Worm (Caenorhabditis elegans) whole organism, late embryonic: ENCODE data around the gene F18E9.3.
"Not testable (repeated sequence)": the region's sequence is repeated elsewhere in the genome, so short reads cannot be mapped to it uniquely, and the experiment has no call there.

Experiments
- C38D4.7 ChIP-seq: fragments of 200-800 bp; sonication (Bioruptor generic); optimal IDR thresholded peaks from 2 replicates; lab custom pipeline; 2018; ENCODE audit warnings: mild to moderate bottlenecking, missing genetic modification characterization, moderate library complexity, missing compliant biosample characterization
- F13H6.1 ChIP-seq: sonication (generic microtip); optimal IDR thresholded peaks from 2 replicates; lab custom pipeline; 2016; ENCODE audit warnings: missing genetic modification characterization, missing compliant biosample characterization
- ceh-14 ChIP-seq: sonication (generic microtip); optimal IDR thresholded peaks from 2 replicates; lab custom pipeline; 2016; ENCODE audit warnings: missing genotype, missing genetic modification characterization, missing compliant biosample characterization
- ceh-2 ChIP-seq: sonication (generic microtip); optimal IDR thresholded peaks from 2 replicates; lab custom pipeline; 2016; ENCODE audit warnings: missing genotype, missing genetic modification characterization, missing compliant biosample characterization
- ceh-22 ChIP-seq: sonication (generic microtip); optimal IDR thresholded peaks from 2 replicates; lab custom pipeline; 2017; ENCODE audit warnings: missing biosample characterization, missing genetic modification characterization
- ceh-34 ChIP-seq: sonication (generic microtip); optimal IDR thresholded peaks from 2 replicates; lab custom pipeline; 2016; ENCODE audit warnings: mild to moderate bottlenecking, missing genetic modification characterization, missing compliant biosample characterization
- ceh-45 ChIP-seq: fragments of 200-800 bp; sonication (Bioruptor generic); IDR thresholded peaks from 2 replicates; pipeline ENCODE4 v1.3.6; 2022; ENCODE audit warnings: missing genetic modification reagents, missing genetic modification characterization, missing compliant biosample characterization
- ceh-48 ChIP-seq: sonication (generic microtip); optimal IDR thresholded peaks from 2 replicates; lab custom pipeline; 2016; ENCODE audit warnings: missing genetic modification characterization, inconsistent platforms, missing compliant biosample characterization
- ceh-6 ChIP-seq: fragments of 200-800 bp; sonication (Bioruptor generic); optimal IDR thresholded peaks from 2 replicates; lab custom pipeline; 2018; ENCODE audit warnings: mild to moderate bottlenecking, missing genetic modification characterization, missing compliant biosample characterization
- elt-4 ChIP-seq: sonication (generic microtip); optimal IDR thresholded peaks from 2 replicates; lab custom pipeline; 2016; ENCODE audit warnings: missing genetic modification characterization, missing compliant biosample characterization
- eyg-1 ChIP-seq: sonication (generic microtip); optimal IDR thresholded peaks from 2 replicates; lab custom pipeline; 2016; ENCODE audit warnings: missing genotype, missing genetic modification characterization, missing compliant biosample characterization
- gmeb-2 ChIP-seq: sonication (generic microtip); optimal IDR thresholded peaks from 2 replicates; lab custom pipeline; 2016; ENCODE audit warnings: missing genetic modification characterization, inconsistent platforms, missing compliant biosample characterization
- hlh-13 ChIP-seq: fragments of 200-800 bp; sonication (Bioruptor generic); optimal IDR thresholded peaks from 2 replicates; lab custom pipeline; 2018; ENCODE audit warnings: mild to moderate bottlenecking, missing genetic modification characterization, missing compliant biosample characterization
- hlh-30 ChIP-seq: sonication (generic microtip); optimal IDR thresholded peaks from 2 replicates; lab custom pipeline; 2017; ENCODE audit warnings: antibody characterized with exemption, missing genetic modification characterization, missing compliant biosample characterization; ENCODE audit not compliant: insufficient read depth
- lin-11 ChIP-seq: fragments of 200-800 bp; sonication (Bioruptor generic); optimal IDR thresholded peaks from 2 replicates; lab custom pipeline; 2018; ENCODE audit warnings: mild to moderate bottlenecking, missing genetic modification characterization, missing compliant biosample characterization
- madf-2 ChIP-seq: sonication (generic microtip); optimal IDR thresholded peaks from 2 replicates; lab custom pipeline; 2017; ENCODE audit warnings: missing genetic modification characterization, missing compliant biosample characterization
- mec-3 ChIP-seq: sonication (generic microtip); optimal IDR thresholded peaks from 2 replicates; lab custom pipeline; 2016; ENCODE audit warnings: borderline replicate concordance, missing genetic modification characterization, missing compliant biosample characterization
- nfya-1 ChIP-seq: sonication (generic microtip); optimal IDR thresholded peaks from 2 replicates; lab custom pipeline; 2017; ENCODE audit warnings: missing genetic modification characterization, mild to moderate bottlenecking, missing compliant biosample characterization, antibody characterized with exemption, moderate library complexity
- nhr-11 ChIP-seq: fragments of 150-350 bp; optimal IDR thresholded peaks from 2 replicates; lab custom pipeline; 2014; ENCODE audit warnings: missing biosample characterization, missing genetic modification characterization
- nhr-232 ChIP-seq: sonication (generic microtip); optimal IDR thresholded peaks from 2 replicates; lab custom pipeline; 2016; ENCODE audit warnings: missing genetic modification characterization, missing compliant biosample characterization
- pag-3 ChIP-seq: sonication (generic microtip); optimal IDR thresholded peaks from 2 replicates; lab custom pipeline; 2016; ENCODE audit warnings: missing compliant biosample characterization, missing genetic modification characterization, borderline replicate concordance
- pat-9 ChIP-seq: fragments of 200-800 bp; sonication (Bioruptor generic); optimal IDR thresholded peaks from 2 replicates; lab custom pipeline; 2018; ENCODE audit warnings: mild to moderate bottlenecking, missing genetic modification characterization, moderate library complexity, missing compliant biosample characterization
- pha-2 ChIP-seq: sonication (generic microtip); optimal IDR thresholded peaks from 2 replicates; lab custom pipeline; 2017; ENCODE audit warnings: mild to moderate bottlenecking, missing genetic modification characterization, missing compliant biosample characterization
- pha-4 ChIP-seq: fragments of 150-350 bp; optimal IDR thresholded peaks from 2 replicates; lab custom pipeline; 2018; ENCODE audit warnings: missing biosample characterization, missing genetic modification reagents, missing genetic modification characterization
- rnt-1 ChIP-seq: sonication (generic microtip); optimal IDR thresholded peaks from 2 replicates; lab custom pipeline; 2016; ENCODE audit warnings: missing genetic modification characterization, missing compliant biosample characterization
- sox-2 ChIP-seq: fragments of 200-800 bp; sonication (Bioruptor generic); IDR thresholded peaks from 2 replicates; pipeline ENCODE4 v1.3.6; 2022; ENCODE audit warnings: missing genetic modification reagents, missing genetic modification characterization, missing compliant biosample characterization
- tbx-2 ChIP-seq: sonication (generic microtip); optimal IDR thresholded peaks from 2 replicates; lab custom pipeline; 2016; ENCODE audit warnings: missing genetic modification characterization, missing compliant biosample characterization
- unc-86 ChIP-seq: sonication (generic microtip); optimal IDR thresholded peaks from 2 replicates; lab custom pipeline; 2016; ENCODE audit warnings: missing genetic modification characterization, missing compliant biosample characterization
- zip-5 ChIP-seq: sonication (generic microtip); optimal IDR thresholded peaks from 2 replicates; lab custom pipeline; 2016; ENCODE audit warnings: missing genetic modification characterization, missing compliant biosample characterization

Gene F18E9.3

ce11 chrX:8604160-8604559 is 18.2 kb downstream of the F18E9.3 start:
- no peak for TF ChIP-seq elt-4 (tag; lab: Kevin White, UChicago)
- no peak for TF ChIP-seq C38D4.7 (GFP tag; lab: Kevin White, UChicago)
- no peak for TF ChIP-seq ceh-48 (tag; lab: Kevin White, UChicago)
- no peak for TF ChIP-seq pha-2

ce11 chrX:8605005-8605404 is 19.1 kb downstream of the F18E9.3 start, which contains the start of the genes H35N09.2 and H35N09.1:
Gene H35N09.2 (minus strand): TSS chrX:8605058.
Gene H35N09.1 (plus strand): TSS chrX:8605339.
- TF ChIP-seq nfya-1 (tag; lab: Kevin White, UChicago) (peak; percentile 55), tbx-2 (tag; lab: Kevin White, UChicago) (peak; percentile 4), madf-2 (no peak), ceh-45 (GFP tag; lab: Robert Waterston, UW) (no peak), ceh-14 (tag; lab: Kevin White, UChicago) (no peak), ceh-34 (tag; lab: Kevin White, UChicago) (peak; percentile 0)

ce11 chrX:8608756-8609155 is 22.8 kb downstream of the F18E9.3 start:
- TF ChIP-seq pha-4 = no peak
- TF ChIP-seq rnt-1 (tag; lab: Kevin White, UChicago) = peak; percentile 45
- TF ChIP-seq gmeb-2 (tag; lab: Kevin White, UChicago) = peak; percentile 2
- TF ChIP-seq, all 69 proteins: peak for 2

- TF ChIP-seq nfya-1 (tag; lab: Kevin White, UChicago); eyg-1; nhr-232: not testable (repeated sequence)
Observed at ce11 chrX:8610606-8611005, 24.7 kb downstream of the F18E9.3 start, which contains the start of gene K01A12.4. Gene K01A12.4 (plus strand): TSS chrX:8610906.

ce11 chrX:8612278-8612677 is 26.3 kb downstream of the F18E9.3 start:
- TF ChIP-seq nhr-11 (tag; lab: Kevin White, UChicago) = no peak
- no peak for TF ChIP-seq C38D4.7 (GFP tag; lab: Kevin White, UChicago)
- TF ChIP-seq pha-2 = no peak
- TF ChIP-seq pha-4 = no peak
- no peak for TF ChIP-seq ceh-2 (tag; lab: Kevin White, UChicago)
- TF ChIP-seq zip-5 (tag; lab: Kevin White, UChicago) = no peak
- no peak for TF ChIP-seq mec-3 (tag; lab: Kevin White, UChicago)
- no peak for TF ChIP-seq unc-86 (tag; lab: Kevin White, UChicago)

- TF ChIP-seq ceh-22 (tag; lab: Kevin White, UChicago) = no peak
- TF ChIP-seq madf-2 = no peak
Observed at ce11 chrX:8613053-8613452, 27.1 kb downstream of the F18E9.3 start, which contains the start of gene K01A12.2. Gene K01A12.2 (plus strand): TSS chrX:8613353.

ce11 chrX:8623840-8624591 is 38.1 kb downstream of the F18E9.3 start:
- TF ChIP-seq nfya-1 (tag; lab: Kevin White, UChicago) (no peak), C38D4.7 (GFP tag; lab: Kevin White, UChicago) (peak; percentile 31), ceh-6 (GFP tag; lab: Kevin White, UChicago) (peak; percentile 16)

ce11 chrX:8625090-8625489 is 39.1 kb downstream of the F18E9.3 start, which contains the start of gene K01A12.3:
Gene K01A12.3 (minus strand): TSS chrX:8625190.
- TF ChIP-seq hlh-30 (tag; lab: Kevin White, UChicago) (no peak), gmeb-2 (tag; lab: Kevin White, UChicago) (no peak), F13H6.1 (tag; lab: Kevin White, UChicago) (no peak), tbx-2 (tag; lab: Kevin White, UChicago) (no peak), sox-2 (GFP tag; lab: Robert Waterston, UW) (no peak), lin-11 (no peak), unc-86 (tag; lab: Kevin White, UChicago) (no peak), pag-3 (tag; lab: Kevin White, UChicago) (no peak), hlh-13 (no peak), pat-9 (tag; lab: Kevin White, UChicago) (no peak)
